Worm (Caenorhabditis elegans) whole organism, L3 larva: ENCODE data around the gene W08F4.12.

Experiments
- R02D3.7 ChIP-seq: fragments of 150-350 bp; optimal IDR thresholded peaks from 2 replicates; lab custom pipeline; 2014; ENCODE audit warnings: missing biosample characterization, missing genetic modification characterization
- ama-1 ChIP-seq: fragments of 150-350 bp; optimal IDR thresholded peaks from 2 replicates; lab custom pipeline; 2018
- elt-1 ChIP-seq: fragments of 150-350 bp; optimal IDR thresholded peaks from 2 replicates; lab custom pipeline; 2014; ENCODE audit warnings: missing biosample characterization, missing genetic modification characterization
- mdl-1 ChIP-seq: fragments of 150-350 bp; optimal IDR thresholded peaks from 2 replicates; lab custom pipeline; 2014; ENCODE audit warnings: missing biosample characterization, missing genetic modification characterization
- nhr-237 ChIP-seq: fragments of 150-350 bp; optimal IDR thresholded peaks from 2 replicates; lab custom pipeline; 2014; ENCODE audit warnings: missing biosample characterization, missing genetic modification characterization
- nhr-25 ChIP-seq: sonication (generic microtip); optimal IDR thresholded peaks from 2 replicates; lab custom pipeline; 2017; ENCODE audit warnings: missing biosample characterization, missing genetic modification characterization
- nhr-28 ChIP-seq: fragments of 150-350 bp; optimal IDR thresholded peaks from 2 replicates; lab custom pipeline; 2014; ENCODE audit warnings: missing biosample characterization, missing genetic modification characterization
- nhr-76 ChIP-seq: fragments of 150-350 bp; sonication (generic microtip); optimal IDR thresholded peaks from 5 replicates; lab custom pipeline; 2014; ENCODE audit warnings: missing biosample characterization, missing genetic modification characterization
- pha-4 ChIP-seq: fragments of 150-350 bp; optimal IDR thresholded peaks from 2 replicates; lab custom pipeline; 2014; ENCODE audit warnings: missing biosample characterization, missing genetic modification reagents, missing genetic modification characterization
- unc-62 ChIP-seq: fragments of 150-350 bp; sonication (generic microtip); optimal IDR thresholded peaks from 4 replicates; lab custom pipeline; 2014; ENCODE audit warnings: missing biosample characterization, missing genetic modification reagents, missing genetic modification characterization
- ztf-11 ChIP-seq: fragments of 150-350 bp; optimal IDR thresholded peaks from 2 replicates; lab custom pipeline; 2014; ENCODE audit warnings: missing biosample characterization, missing genetic modification characterization
- ztf-4 ChIP-seq: fragments of 150-350 bp; optimal IDR thresholded peaks from 2 replicates; lab custom pipeline; 2014; ENCODE audit warnings: missing biosample characterization, missing genetic modification characterization

- no peak for TF ChIP-seq elt-1 (tag; lab: Kevin White, UChicago)
- no peak for TF ChIP-seq nhr-76 (tag; lab: Kevin White, UChicago)
- TF ChIP-seq nhr-28 = no peak
- no peak for TF ChIP-seq ama-1
- TF ChIP-seq pha-4 = no peak
- no peak for TF ChIP-seq mdl-1 (tag; lab: Kevin White, UChicago)
- TF ChIP-seq nhr-237 (tag; lab: Kevin White, UChicago) = no peak
- TF ChIP-seq unc-62 (GFP tag; lab: Kevin White, UChicago) = no peak
- TF ChIP-seq ztf-4 (tag; lab: Kevin White, UChicago) = no peak
- no peak for TF ChIP-seq nhr-25 (tag; lab: Kevin White, UChicago)
- TF ChIP-seq ztf-11 (tag; lab: Kevin White, UChicago) = no peak
- TF ChIP-seq R02D3.7 (tag; lab: Kevin White, UChicago) = no peak
Observed at ce11 chrII:608757-609156, 24.5 kb upstream of the W08F4.12 start, which contains the start of gene W04H10.1.
